Fruit fly (Drosophila melanogaster) whole organism, adult: Measurements from ENCODE around the gene Neu2.

Experiments
- CG11617 ChIP-seq: fragments of 200-800 bp; sonication (Bioruptor generic); optimal IDR thresholded peaks from 2 replicates; lab custom pipeline; 2017; ENCODE audit warnings: mild to moderate bottlenecking, missing biosample characterization, missing genetic modification reagents, missing genetic modification characterization
- CG12768 ChIP-seq: fragments of 200-800 bp; sonication (Bioruptor generic); optimal IDR thresholded peaks from 2 replicates; lab custom pipeline; 2017; ENCODE audit warnings: missing biosample characterization, missing genetic modification characterization, mild to moderate bottlenecking, moderate library complexity, missing genetic modification reagents
- CG14711 ChIP-seq: fragments of 200-800 bp; sonication (Bioruptor generic); optimal IDR thresholded peaks from 2 replicates; lab custom pipeline; 2018; ENCODE audit warnings: missing biosample characterization, mild to moderate bottlenecking, missing genetic modification characterization, moderate library complexity
- CG1620 ChIP-seq: fragments of 200-800 bp; sonication (Bioruptor generic); optimal IDR thresholded peaks from 2 replicates; lab custom pipeline; 2016; ENCODE audit warnings: missing biosample characterization, missing genetic modification characterization
- CG33017 ChIP-seq: fragments of 200-800 bp; sonication (Bioruptor generic); optimal IDR thresholded peaks from 2 replicates; lab custom pipeline; 2018; ENCODE audit warnings: missing biosample characterization, mild to moderate bottlenecking, missing genetic modification characterization, moderate library complexity
- CG5204 ChIP-seq: fragments of 200-800 bp; sonication (Bioruptor generic); optimal IDR thresholded peaks from 2 replicates; lab custom pipeline; 2016; ENCODE audit warnings: missing biosample characterization, missing genetic modification characterization
- CG7045 ChIP-seq: fragments of 200-800 bp; sonication (Bioruptor generic); optimal IDR thresholded peaks from 2 replicates; lab custom pipeline; 2017; ENCODE audit warnings: missing biosample characterization, mild to moderate bottlenecking, missing genetic modification characterization
- CG7101 ChIP-seq: fragments of 200-800 bp; sonication (Bioruptor generic); optimal IDR thresholded peaks from 2 replicates; lab custom pipeline; 2018; ENCODE audit warnings: missing biosample characterization, mild to moderate bottlenecking, missing genetic modification characterization, moderate library complexity
- Clk ChIP-seq: fragments of 200-800 bp; sonication (Bioruptor generic); optimal IDR thresholded peaks from 2 replicates; lab custom pipeline; 2017; ENCODE audit warnings: missing biosample characterization, missing genetic modification characterization
- Crg-1 ChIP-seq: fragments of 200-800 bp; sonication (Bioruptor generic); optimal IDR thresholded peaks from 2 replicates; lab custom pipeline; 2016; ENCODE audit warnings: missing biosample characterization, missing genetic modification characterization
- Hr96 ChIP-seq: fragments of 200-800 bp; sonication (Bioruptor generic); optimal IDR thresholded peaks from 2 replicates; lab custom pipeline; 2016; ENCODE audit warnings: missing biosample characterization, missing genetic modification characterization
- Mnt ChIP-seq: fragments of 200-800 bp; sonication (Bioruptor generic); optimal IDR thresholded peaks from 2 replicates; lab custom pipeline; 2016; ENCODE audit warnings: missing biosample characterization, mild to moderate bottlenecking, missing genetic modification characterization
- bab1 ChIP-seq: fragments of 200-800 bp; sonication (Bioruptor generic); optimal IDR thresholded peaks from 3 replicates; lab custom pipeline; 2019; ENCODE audit warnings: missing biosample characterization, mild to moderate bottlenecking, missing genetic modification characterization, moderate library complexity
- cic ChIP-seq: fragments of 200-800 bp; sonication (Bioruptor generic); optimal IDR thresholded peaks from 2 replicates; lab custom pipeline; 2017; ENCODE audit warnings: missing biosample characterization, mild to moderate bottlenecking, missing genetic modification characterization, moderate library complexity
- cnc ChIP-seq, 2 experiments: fragments of >200 bp; optimal IDR thresholded peaks; 2 replicates each; lab custom pipeline; 2017
- kay ChIP-seq: fragments of 200-800 bp; sonication (Bioruptor generic); peaks from one replicate; lab custom pipeline; 2016; ENCODE audit warnings: missing biosample characterization, missing genetic modification characterization, borderline replicate concordance
- ovo ChIP-seq: fragments of 200-800 bp; sonication (Bioruptor generic); optimal IDR thresholded peaks from 2 replicates; lab custom pipeline; 2016; ENCODE audit warnings: missing biosample characterization, missing genetic modification characterization
- pad ChIP-seq: fragments of 200-800 bp; sonication (Bioruptor generic); optimal IDR thresholded peaks from 3 replicates; lab custom pipeline; 2017; ENCODE audit warnings: missing biosample characterization, missing genetic modification characterization, mild to moderate bottlenecking, moderate library complexity, missing genetic modification reagents
- tj ChIP-seq: fragments of 200-800 bp; sonication (Bioruptor generic); optimal IDR thresholded peaks from 3 replicates; lab custom pipeline; 2017; ENCODE audit warnings: missing biosample characterization, mild to moderate bottlenecking, missing genetic modification characterization, moderate library complexity
- toe ChIP-seq: fragments of 200-800 bp; sonication (Bioruptor generic); optimal IDR thresholded peaks from 2 replicates; lab custom pipeline; 2016; ENCODE audit warnings: missing biosample characterization, missing genetic modification characterization

Gene Neu2

DNA sequence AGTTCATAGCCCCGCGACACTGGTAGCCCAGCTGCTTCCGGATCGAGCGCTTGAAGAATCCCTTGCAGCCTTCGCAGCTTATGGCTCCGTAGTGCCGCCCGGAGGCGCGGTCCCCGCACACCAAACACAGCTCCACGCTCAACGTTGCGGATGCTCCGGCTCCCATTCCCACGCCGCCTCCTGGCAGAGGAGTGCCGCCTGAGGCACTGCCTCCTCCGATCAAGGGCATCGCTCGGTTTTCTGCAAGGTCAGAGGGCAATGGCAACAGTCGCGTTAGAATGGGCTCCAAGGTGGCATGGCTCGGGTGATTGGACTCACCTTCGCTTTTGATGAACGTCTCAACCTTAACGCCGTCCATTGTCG lies 6.1 kb upstream of the Neu2 start:
- TF ChIP-seq pad (GFP tag; lab: Kevin White, UChicago) = no peak
- no peak for TF ChIP-seq Mnt (GFP tag; lab: Kevin White, UChicago)
- no peak for TF ChIP-seq CG7045 (GFP tag; lab: Kevin White, UChicago)
- TF ChIP-seq Clk (GFP tag; lab: Kevin White, UChicago) = no peak
- TF ChIP-seq CG5204 (GFP tag; lab: Kevin White, UChicago) = no peak
- TF ChIP-seq CG11617 (GFP tag; lab: Kevin White, UChicago) = no peak
- TF ChIP-seq CG33017 (tag; lab: Kevin White, UChicago) = no peak
- TF ChIP-seq ovo = no peak
- TF ChIP-seq bab1 (GFP tag; lab: Kevin White, UChicago) = no peak
- TF ChIP-seq CG7101 = no peak
- TF ChIP-seq cic (GFP tag; lab: Kevin White, UChicago) = no peak
- no peak for TF ChIP-seq Crg-1 (GFP tag; lab: Kevin White, UChicago)
- no peak for TF ChIP-seq CG1620
- no peak for TF ChIP-seq cnc (optimal IDR thresholded peaks at IDR 0.05; lab: Kevin White, UChicago)
- no peak for TF ChIP-seq CG12768 (GFP tag; lab: Kevin White, UChicago)
- no peak for TF ChIP-seq tj (GFP tag; lab: Kevin White, UChicago)
- no peak for TF ChIP-seq kay (GFP tag; lab: Kevin White, UChicago)
- no peak for TF ChIP-seq CG14711 (tag; lab: Kevin White, UChicago)

dm6 chr3L:21492723-21493316 lies 2.4 kb upstream of the Neu2 start, which contains the start of the genes CG7202 and CG7519:
Gene CG7202, minus strand, starts transcription at chr3L:21492773.
Gene CG7519, plus strand, starts transcription at chr3L:21493083.
- TF ChIP-seq Crg-1 (GFP tag; lab: Kevin White, UChicago) (no peak), pad (GFP tag; lab: Kevin White, UChicago) (no peak), Mnt (GFP tag; lab: Kevin White, UChicago) (peak; percentile 49), toe (GFP tag; lab: Kevin White, UChicago) (no peak), bab1 (GFP tag; lab: Kevin White, UChicago) (peak; percentile 8), kay (GFP tag; lab: Kevin White, UChicago) (no peak), cnc (optimal IDR thresholded peaks at IDR 0.05; lab: Kevin White, UChicago) (no peak), CG14711 (tag; lab: Kevin White, UChicago) (no peak)

DNA sequence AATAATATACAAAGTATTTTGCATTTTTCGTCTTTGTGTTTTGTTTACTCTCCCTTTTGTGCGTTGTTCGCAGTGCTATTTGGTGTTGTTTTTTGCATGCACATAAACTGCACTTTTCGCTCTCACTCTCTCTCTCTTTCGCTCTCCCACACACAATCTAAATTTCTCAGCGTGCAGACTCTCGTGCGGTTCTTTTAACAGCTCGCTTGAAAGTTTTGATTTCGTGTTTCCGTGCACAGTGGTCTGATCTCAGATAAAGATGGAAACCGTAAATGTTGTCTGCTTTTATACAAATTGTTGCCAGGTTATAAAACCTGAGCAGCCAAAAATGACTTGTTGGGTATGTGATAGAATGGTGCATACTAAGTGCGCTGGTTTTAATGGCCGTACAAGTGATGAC lies 5.0 kb downstream of the Neu2 start:
- TF ChIP-seq kay (GFP tag; lab: Kevin White, UChicago) = peak; percentile 4

DNA sequence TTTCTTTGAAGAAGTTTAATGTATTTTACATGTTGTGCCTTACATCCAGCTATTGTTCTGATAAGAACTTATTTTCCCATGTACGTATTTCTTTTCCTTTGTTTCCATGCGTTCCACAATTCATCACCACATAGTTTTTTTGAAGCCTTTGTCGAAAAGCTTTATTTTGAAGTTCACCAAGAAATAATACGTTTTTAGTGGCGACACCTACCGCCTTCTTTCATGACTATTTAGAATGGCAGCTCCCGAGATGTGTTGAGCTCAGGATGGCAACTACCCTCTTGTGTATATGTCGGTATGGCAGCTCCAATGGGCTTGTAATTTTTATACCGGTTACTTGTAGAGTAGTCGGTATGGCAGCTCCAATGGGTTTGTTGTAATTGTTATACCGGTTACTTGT lies 6.5 kb downstream of the Neu2 start:
- TF ChIP-seq CG33017 (tag; lab: Kevin White, UChicago) (no peak), bab1 (GFP tag; lab: Kevin White, UChicago) (peak; percentile 70), kay (GFP tag; lab: Kevin White, UChicago) (peak; percentile 32), toe (GFP tag; lab: Kevin White, UChicago) (peak; percentile 15)

- no peak for TF ChIP-seq Mnt (GFP tag; lab: Kevin White, UChicago)
These were observed 8.3 kb downstream of the Neu2 start for dm6 chr3L:21482100-21482499.

- TF ChIP-seq toe (GFP tag; lab: Kevin White, UChicago) (peak; percentile 19), Hr96 (peak; percentile 21), CG7045 (GFP tag; lab: Kevin White, UChicago) (peak; percentile 57), CG11617 (GFP tag; lab: Kevin White, UChicago) (peak; percentile 7), CG7101 (peak; percentile 20), Clk (GFP tag; lab: Kevin White, UChicago) (no peak), pad (GFP tag; lab: Kevin White, UChicago) (peak; percentile 22), CG1620 (no peak), ovo (no peak), CG14711 (tag; lab: Kevin White, UChicago) (no peak), cic (GFP tag; lab: Kevin White, UChicago) (no peak), Mnt (GFP tag; lab: Kevin White, UChicago) (no peak)
These were observed 10.8 kb downstream of the Neu2 start for dm6 chr3L:21479636-21480035.

dm6 chr3L:21477866-21478265 lies 12.5 kb downstream of the Neu2 start:
- TF ChIP-seq kay (GFP tag; lab: Kevin White, UChicago) (peak; percentile 72), pad (GFP tag; lab: Kevin White, UChicago) (no peak)

DNA sequence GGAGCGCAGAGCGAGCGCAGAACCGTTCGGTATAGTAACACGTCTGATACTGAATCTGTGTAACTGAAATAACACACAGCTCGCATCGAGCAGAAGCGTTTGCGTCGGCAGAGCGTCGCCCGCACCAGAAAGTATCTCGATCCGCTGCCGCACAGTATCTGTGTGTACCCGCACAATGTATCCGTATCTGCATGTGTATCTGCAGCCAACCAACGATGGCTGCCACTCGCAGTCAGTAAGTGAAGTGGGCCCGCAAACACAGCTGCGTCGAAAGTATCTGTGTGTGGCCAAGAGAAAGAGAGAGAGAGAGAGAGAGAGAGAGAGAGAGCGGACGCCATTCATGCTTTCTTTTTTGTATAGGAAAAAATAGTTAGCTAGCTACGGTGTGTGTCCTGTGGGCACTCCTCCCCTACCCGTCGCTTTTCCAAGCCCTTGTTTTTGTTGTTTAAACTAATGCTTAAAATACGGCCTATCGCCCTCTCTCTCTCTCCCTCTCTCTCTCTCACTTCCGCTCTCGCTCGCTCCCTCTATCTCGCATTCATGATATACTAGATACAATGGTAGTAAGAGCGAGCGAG lies 13.9 kb downstream of the Neu2 start, which contains the start of gene croc:
TSS of gene croc (minus strand) at position 51 of the 578 bp plus-strand sequence.
- TF ChIP-seq CG7045 (GFP tag; lab: Kevin White, UChicago) (no peak), CG1620 (no peak), CG12768 (GFP tag; lab: Kevin White, UChicago) (no peak), kay (GFP tag; lab: Kevin White, UChicago) (no peak), CG5204 (GFP tag; lab: Kevin White, UChicago) (no peak), cic (GFP tag; lab: Kevin White, UChicago) (no peak), Hr96 (no peak)
